Fruit fly (Drosophila melanogaster) whole organism, prepupa: ENCODE data around the gene IP3K2.

Source experiments
- CG10631 ChIP-seq: fragments of 200-800 bp; sonication (Bioruptor generic); optimal IDR thresholded peaks from 2 replicates; lab custom pipeline; 2016; ENCODE audit warnings: missing biosample characterization, missing genetic modification characterization
- CG11294 ChIP-seq: fragments of 200-800 bp; sonication (Bioruptor generic); IDR thresholded peaks from 2 replicates; pipeline ENCODE4 v1.3.6; 2022; ENCODE audit warnings: missing biosample characterization, missing genetic modification characterization
- CG11762 ChIP-seq: fragments of 200-800 bp; sonication (Bioruptor generic); optimal IDR thresholded peaks from 3 replicates; lab custom pipeline; 2016; ENCODE audit warnings: missing biosample characterization, missing genetic modification characterization; ENCODE audit not compliant: insufficient read depth
- CG11902 ChIP-seq: fragments of 200-800 bp; sonication (Bioruptor generic); optimal IDR thresholded peaks from 3 replicates; lab custom pipeline; 2016; ENCODE audit warnings: missing biosample characterization, missing genetic modification characterization
- CG15336 ChIP-seq: fragments of 200-800 bp; sonication (Bioruptor generic); IDR thresholded peaks from 2 replicates; pipeline ENCODE4 v1.3.6; 2022; ENCODE audit warnings: missing biosample characterization, missing genetic modification characterization
- CG3032 ChIP-seq: fragments of 200-800 bp; optimal IDR thresholded peaks from 2 replicates; lab custom pipeline; 2019; ENCODE audit warnings: missing biosample characterization, mild to moderate bottlenecking, missing genetic modification characterization, moderate library complexity
- CG31627 ChIP-seq: fragments of 200-800 bp; sonication (Bioruptor generic); optimal IDR thresholded peaks from 3 replicates; lab custom pipeline; 2016; ENCODE audit warnings: missing biosample characterization, missing genetic modification characterization
- CG32006 ChIP-seq: fragments of 200-800 bp; sonication (Bioruptor generic); optimal IDR thresholded peaks from 3 replicates; lab custom pipeline; 2017; ENCODE audit warnings: missing biosample characterization, mild to moderate bottlenecking, missing genetic modification characterization
- CG34406 ChIP-seq: fragments of 200-800 bp; sonication (Bioruptor generic); optimal IDR thresholded peaks from 3 replicates; lab custom pipeline; 2016; ENCODE audit warnings: missing biosample characterization, missing genetic modification characterization
- CG3919 ChIP-seq: fragments of 200-800 bp; sonication (Bioruptor generic); optimal IDR thresholded peaks from 3 replicates; lab custom pipeline; 2016; ENCODE audit warnings: missing biosample characterization, missing genetic modification characterization
- CG4318 ChIP-seq: fragments of 200-800 bp; sonication (Bioruptor generic); optimal IDR thresholded peaks from 3 replicates; lab custom pipeline; 2017; ENCODE audit warnings: missing biosample characterization, mild to moderate bottlenecking, missing genetic modification characterization
- CG6276 ChIP-seq: fragments of 200-800 bp; sonication (Bioruptor generic); optimal IDR thresholded peaks from 2 replicates; lab custom pipeline; 2017; ENCODE audit warnings: missing biosample characterization, mild to moderate bottlenecking, missing genetic modification characterization
- CG6792 ChIP-seq: fragments of 200-800 bp; sonication (Bioruptor generic); optimal IDR thresholded peaks from 3 replicates; lab custom pipeline; 2016; ENCODE audit warnings: missing biosample characterization, missing genetic modification characterization
- CG6808 ChIP-seq: fragments of 200-800 bp; sonication (Bioruptor generic); optimal IDR thresholded peaks from 3 replicates; lab custom pipeline; 2017; ENCODE audit warnings: missing biosample characterization, missing genetic modification characterization, mild to moderate bottlenecking, moderate library complexity, missing genetic modification reagents
- CG6854 ChIP-seq: fragments of 200-800 bp; sonication (Bioruptor generic); optimal IDR thresholded peaks from 2 replicates; lab custom pipeline; 2017; ENCODE audit warnings: missing biosample characterization, mild to moderate bottlenecking, missing genetic modification characterization
- CG7368 ChIP-seq: fragments of 200-800 bp; sonication (Bioruptor generic); optimal IDR thresholded peaks from 3 replicates; lab custom pipeline; 2016; ENCODE audit warnings: missing biosample characterization, missing genetic modification characterization
- CG8119 ChIP-seq: fragments of 200-800 bp; sonication (Bioruptor generic); IDR thresholded peaks from 3 replicates; pipeline ENCODE4 v1.3.6; 2022; ENCODE audit warnings: missing biosample characterization, missing genetic modification characterization
- CG8632 ChIP-seq: fragments of 200-800 bp; sonication (Bioruptor generic); optimal IDR thresholded peaks from 3 replicates; lab custom pipeline; 2016; ENCODE audit warnings: missing biosample characterization, missing genetic modification characterization
- CG9139 ChIP-seq: fragments of 200-800 bp; sonication (Bioruptor generic); optimal IDR thresholded peaks from 3 replicates; lab custom pipeline; 2017; ENCODE audit warnings: missing biosample characterization, mild to moderate bottlenecking, missing genetic modification characterization
- Eip75B ChIP-seq: fragments of 200-800 bp; sonication (Bioruptor generic); optimal IDR thresholded peaks from 3 replicates; lab custom pipeline; 2016; ENCODE audit warnings: missing biosample characterization, missing genetic modification characterization
- Eip78C ChIP-seq: fragments of 200-800 bp; sonication (Bioruptor generic); peaks from one replicate; lab custom pipeline; 2016; ENCODE audit warnings: missing biosample characterization, missing genetic modification characterization
- Eip93F ChIP-seq: fragments of 200-800 bp; sonication (Bioruptor generic); optimal IDR thresholded peaks from 2 replicates; lab custom pipeline; 2016; ENCODE audit warnings: missing biosample characterization, mild to moderate bottlenecking, missing genetic modification characterization
- Ets21C ChIP-seq: fragments of 200-800 bp; sonication (Bioruptor generic); optimal IDR thresholded peaks from 3 replicates; lab custom pipeline; 2016; ENCODE audit warnings: missing biosample characterization, missing genetic modification characterization
- Ets96B ChIP-seq: fragments of 200-800 bp; optimal IDR thresholded peaks from 2 replicates; lab custom pipeline; 2019; ENCODE audit warnings: missing biosample characterization, mild to moderate bottlenecking, missing genetic modification characterization, moderate library complexity
- Gug ChIP-seq: fragments of 200-800 bp; sonication (Bioruptor generic); IDR thresholded peaks from 2 replicates; pipeline ENCODE4 v1.3.6; 2022; ENCODE audit warnings: missing biosample characterization, missing genetic modification characterization
- Hr38 ChIP-seq: sonication (Bioruptor generic); optimal IDR thresholded peaks from 2 replicates; lab custom pipeline; 2016; ENCODE audit warnings: missing biosample characterization, missing genetic modification characterization
- Hr4 ChIP-seq: fragments of 200-800 bp; sonication (Bioruptor generic); optimal IDR thresholded peaks from 3 replicates; lab custom pipeline; 2016; ENCODE audit warnings: missing biosample characterization, missing genetic modification characterization
- Lpt ChIP-seq: fragments of 200-800 bp; sonication (Bioruptor generic); optimal IDR thresholded peaks from 3 replicates; lab custom pipeline; 2016; ENCODE audit warnings: missing biosample characterization, missing genetic modification characterization
- Met ChIP-seq: fragments of 200-800 bp; sonication (Bioruptor generic); optimal IDR thresholded peaks from 3 replicates; lab custom pipeline; 2016; ENCODE audit warnings: missing biosample characterization, missing genetic modification characterization
- Sox102F ChIP-seq: fragments of 200-800 bp; sonication (Bioruptor generic); optimal IDR thresholded peaks from 2 replicates; lab custom pipeline; 2016; ENCODE audit warnings: missing biosample characterization, mild to moderate bottlenecking, missing genetic modification characterization
- Sox14 ChIP-seq: fragments of 200-800 bp; sonication (Bioruptor generic); optimal IDR thresholded peaks from 3 replicates; lab custom pipeline; 2016; ENCODE audit warnings: missing biosample characterization, missing genetic modification characterization
- Sox15 ChIP-seq: fragments of 200-800 bp; sonication (Bioruptor generic); optimal IDR thresholded peaks from 3 replicates; lab custom pipeline; 2016; ENCODE audit warnings: missing biosample characterization, missing genetic modification characterization
- acj6 ChIP-seq: fragments of 200-800 bp; sonication (Bioruptor generic); optimal IDR thresholded peaks from 3 replicates; lab custom pipeline; 2016; ENCODE audit warnings: missing biosample characterization, missing genetic modification characterization
- cyc ChIP-seq: fragments of 200-800 bp; sonication (Bioruptor generic); optimal IDR thresholded peaks from 3 replicates; lab custom pipeline; 2016; ENCODE audit warnings: missing biosample characterization, missing genetic modification characterization
- dac ChIP-seq: fragments of 200-800 bp; sonication (Bioruptor generic); optimal IDR thresholded peaks from 2 replicates; lab custom pipeline; 2017; ENCODE audit warnings: missing biosample characterization, mild to moderate bottlenecking, missing genetic modification characterization
- dsx ChIP-seq: fragments of 200-800 bp; optimal IDR thresholded peaks from 3 replicates; lab custom pipeline; 2019; ENCODE audit warnings: missing biosample characterization, mild to moderate bottlenecking, missing genetic modification characterization, moderate library complexity; ENCODE audit not compliant: poor library complexity, severe bottlenecking
- esn ChIP-seq: fragments of 200-800 bp; sonication (Bioruptor generic); optimal IDR thresholded peaks from 2 replicates; lab custom pipeline; 2016; ENCODE audit warnings: missing biosample characterization, mild to moderate bottlenecking, missing genetic modification characterization, moderate library complexity
- fd59A ChIP-seq: fragments of 200-800 bp; sonication (Bioruptor generic); optimal IDR thresholded peaks from 2 replicates; lab custom pipeline; 2017; ENCODE audit warnings: missing biosample characterization, mild to moderate bottlenecking, missing genetic modification characterization, missing genetic modification reagents
- fkh ChIP-seq: fragments of 200-800 bp; sonication (Bioruptor generic); optimal IDR thresholded peaks from 3 replicates; lab custom pipeline; 2017; ENCODE audit warnings: missing biosample characterization, mild to moderate bottlenecking, missing genetic modification characterization, moderate library complexity
- lz ChIP-seq: fragments of 200-800 bp; sonication (Bioruptor generic); optimal IDR thresholded peaks from 3 replicates; lab custom pipeline; 2016; ENCODE audit warnings: missing biosample characterization, missing genetic modification characterization
- net ChIP-seq: fragments of 200-800 bp; sonication (Bioruptor generic); optimal IDR thresholded peaks from 3 replicates; lab custom pipeline; 2016; ENCODE audit warnings: missing biosample characterization, missing genetic modification characterization
- salr ChIP-seq, 2 experiments: fragments of 200-800 bp; sonication (Bioruptor generic); optimal IDR thresholded peaks; 3 replicates each; lab custom pipeline; 2016 to 2018; ENCODE audit warnings: missing biosample characterization in 2 of 2, missing genetic modification characterization in 2 of 2, mild to moderate bottlenecking in 1 of 2
- spab ChIP-seq: fragments of 200-800 bp; sonication (Bioruptor generic); optimal IDR thresholded peaks from 2 replicates; lab custom pipeline; 2017; ENCODE audit warnings: missing biosample characterization, mild to moderate bottlenecking, missing genetic modification characterization, missing genetic modification reagents
- ss ChIP-seq, 2 experiments: fragments of 200-800 bp; sonication (Bioruptor generic); optimal IDR thresholded peaks; 2 replicates in 1 of 2; 3 replicates in 1 of 2; lab custom pipeline; 2017 to 2018; ENCODE audit warnings: mild to moderate bottlenecking in 2 of 2, missing biosample characterization in 2 of 2, missing genetic modification characterization in 2 of 2, moderate library complexity in 1 of 2
- svp ChIP-seq: fragments of 200-800 bp; sonication (Bioruptor generic); peaks from one replicate; lab custom pipeline; 2016; ENCODE audit warnings: missing biosample characterization, missing genetic modification characterization
- topi ChIP-seq: fragments of 200-800 bp; sonication (Bioruptor generic); optimal IDR thresholded peaks from 3 replicates; lab custom pipeline; 2016; ENCODE audit warnings: missing biosample characterization, missing genetic modification characterization
- vri ChIP-seq: fragments of 200-800 bp; sonication (Bioruptor generic); optimal IDR thresholded peaks from 3 replicates; lab custom pipeline; 2016; ENCODE audit warnings: missing biosample characterization, mild to moderate bottlenecking, missing genetic modification characterization

IP3K2 gene

DNA sequence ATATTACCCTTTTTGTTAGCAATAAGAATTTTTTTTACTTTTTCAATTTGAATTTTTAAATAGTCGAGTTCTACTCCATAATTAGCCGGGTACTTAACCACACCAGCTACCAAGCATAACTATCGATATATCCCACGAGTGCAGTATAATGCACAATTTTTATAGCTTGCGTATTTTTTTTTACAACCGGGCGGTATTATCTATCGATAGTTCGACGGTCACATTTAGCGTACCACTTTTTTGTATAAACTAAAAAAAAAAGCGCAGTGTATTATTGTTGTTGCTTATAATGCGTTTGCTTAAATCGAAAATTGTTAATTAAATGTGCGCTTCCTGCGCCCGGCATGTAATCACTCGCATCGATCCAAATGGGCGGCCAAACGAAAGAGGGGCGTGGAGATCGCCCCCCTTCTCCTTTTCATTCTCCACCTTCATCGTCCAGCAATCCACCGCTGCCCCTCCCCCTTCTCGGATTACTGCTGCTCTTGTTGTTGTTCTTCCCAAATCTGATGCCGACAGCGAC lies 15.5 kb upstream of the IP3K2 start, which contains the start of gene Remo:
TSS of gene Remo (plus strand) at position 198 of the 523 bp plus-strand sequence.
- TF ChIP-seq CG11294: no peak
- TF ChIP-seq vri (GFP tag; lab: Kevin White, UChicago): no peak
- peak; percentile 17 for TF ChIP-seq esn (GFP tag; lab: Kevin White, UChicago)
- peak; percentile 59 for TF ChIP-seq svp
- no peak for TF ChIP-seq Ets96B
- TF ChIP-seq CG4318 (GFP tag; lab: Kevin White, UChicago): no peak
- no peak for TF ChIP-seq CG7368
- no peak for TF ChIP-seq Gug
- TF ChIP-seq Eip78C (GFP tag; lab: Kevin White, UChicago): peak; percentile 32
- TF ChIP-seq Sox15 (GFP tag; lab: Kevin White, UChicago): no peak
- TF ChIP-seq fd59A (GFP tag; lab: Kevin White, UChicago): no peak
- TF ChIP-seq CG3032: no peak
- no peak for TF ChIP-seq acj6 (GFP tag; lab: Kevin White, UChicago)
- peak; percentile 42 for TF ChIP-seq CG15336 (GFP tag; lab: Robert Waterston, UW)
- no peak for TF ChIP-seq salr (GFP tag; optimal IDR thresholded peaks at IDR 0.05; lab: Kevin White, UChicago)
- peak; percentile 26 for TF ChIP-seq CG6854 (GFP tag; lab: Kevin White, UChicago)
- TF ChIP-seq fkh (GFP tag; lab: Kevin White, UChicago): no peak
- TF ChIP-seq, all 60 proteins: peak for 5

DNA sequence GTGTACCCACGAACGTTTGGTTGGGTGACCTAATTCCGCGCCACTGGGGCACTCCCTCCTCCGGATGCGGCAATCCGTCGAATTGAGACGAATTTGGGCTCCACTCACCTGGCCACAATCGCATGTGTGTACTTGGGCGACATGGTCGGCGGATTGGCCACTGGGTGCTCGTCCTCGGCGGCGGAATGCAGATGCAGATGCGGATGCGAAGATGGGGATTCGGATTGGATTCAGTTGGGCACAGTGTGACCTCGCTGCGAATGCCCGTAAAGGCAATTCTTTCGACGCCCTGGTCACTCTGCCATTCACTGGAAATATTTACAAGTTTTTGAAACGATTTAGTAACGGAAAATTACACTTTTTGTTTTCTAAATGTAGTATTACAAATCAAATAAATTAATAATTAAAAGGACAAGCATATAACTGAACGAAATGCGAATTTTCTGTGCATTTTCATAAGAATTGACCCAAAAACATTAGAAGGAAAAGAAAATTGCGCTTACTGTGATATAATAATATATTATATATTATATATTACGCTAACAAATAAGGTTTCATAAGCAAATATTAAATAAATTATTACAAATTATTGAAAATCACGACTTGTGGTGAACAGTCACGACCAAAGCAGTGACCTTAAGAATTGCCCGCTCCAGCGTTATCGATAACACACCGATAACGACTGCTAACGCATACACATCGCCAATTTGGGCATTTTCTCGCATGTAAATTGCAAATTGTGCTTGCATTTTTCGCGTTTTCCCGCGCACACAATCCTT lies 6.8 kb upstream of the IP3K2 start, which contains the start of gene CG1622:
TSS of gene CG1622 (plus strand) at position 678 of the 779 bp plus-strand sequence.
- TF ChIP-seq CG9139 (GFP tag; lab: Kevin White, UChicago) (no peak), CG8119 (GFP tag; lab: Robert Waterston, UW) (no peak), Eip93F (GFP tag; lab: Kevin White, UChicago) (no peak), cyc (GFP tag; lab: Kevin White, UChicago) (peak; percentile 33), CG34406 (GFP tag; lab: Kevin White, UChicago) (no peak), CG3919 (GFP tag; lab: Kevin White, UChicago) (peak; percentile 38), Hr4 (GFP tag; lab: Kevin White, UChicago) (no peak), Hr38 (no peak), CG11762 (GFP tag; lab: Kevin White, UChicago) (no peak), spab (GFP tag; lab: Kevin White, UChicago) (no peak), Sox102F (no peak), CG11294 (no peak), CG11902 (GFP tag; lab: Kevin White, UChicago) (no peak), CG10631 (GFP tag; lab: Kevin White, UChicago) (no peak), CG6276 (GFP tag; lab: Kevin White, UChicago) (no peak), topi (GFP tag; lab: Kevin White, UChicago) (no peak), CG6854 (GFP tag; lab: Kevin White, UChicago) (no peak), Eip78C (GFP tag; lab: Kevin White, UChicago) (peak; percentile 51), dac (GFP tag; lab: Kevin White, UChicago) (no peak), vri (GFP tag; lab: Kevin White, UChicago) (no peak), net (GFP tag; lab: Kevin White, UChicago) (no peak), dsx (GFP tag; lab: Kevin White, UChicago) (no peak), CG7368 (no peak), Lpt (GFP tag; lab: Kevin White, UChicago) (no peak), Ets21C (GFP tag; lab: Kevin White, UChicago) (no peak), ss (GFP tag; optimal IDR thresholded peaks at IDR 0.05; lab: Kevin White, UChicago) (no peak), Eip75B (no peak), CG6792 (peak; percentile 12), Gug (no peak), fkh (GFP tag; lab: Kevin White, UChicago) (no peak), CG31627 (peak; percentile 5), svp (no peak), CG8632 (no peak), Ets96B (peak; percentile 15), CG6808 (GFP tag; lab: Kevin White, UChicago) (no peak), Met (no peak), salr (GFP tag; optimal IDR thresholded peaks at IDR 0.05; lab: Kevin White, UChicago) (no peak), Sox15 (GFP tag; lab: Kevin White, UChicago) (no peak), lz (GFP tag; lab: Kevin White, UChicago) (no peak), acj6 (GFP tag; lab: Kevin White, UChicago) (no peak), CG32006 (GFP tag; lab: Kevin White, UChicago) (no peak), Sox14 (GFP tag; lab: Kevin White, UChicago) (no peak)
